Fruit fly (Drosophila melanogaster) whole organism, embryonic: ENCODE results near the gene Irp-1B.

ENCODE experiments used
- ATbp ChIP-seq: fragments of 200-800 bp; sonication (Bioruptor generic); optimal IDR thresholded peaks from 2 replicates; lab custom pipeline; 2017; ENCODE audit warnings: missing biosample characterization, mild to moderate bottlenecking, missing genetic modification characterization, missing genetic modification reagents
- Abd-B ChIP-seq: fragments of 200-800 bp; sonication (Bioruptor generic); optimal IDR thresholded peaks from 2 replicates; lab custom pipeline; 2018; ENCODE audit warnings: missing biosample characterization, mild to moderate bottlenecking, missing genetic modification characterization, moderate library complexity
- Adf1 ChIP-seq: fragments of 200-800 bp; sonication (Bioruptor generic); IDR thresholded peaks from 2 replicates; pipeline ENCODE4 v1.3.6; 2022; ENCODE audit warnings: missing biosample characterization, missing genetic modification characterization
- Atf3 ChIP-seq: fragments of 200-800 bp; sonication (Bioruptor generic); optimal IDR thresholded peaks from 3 replicates; lab custom pipeline; 2016; ENCODE audit warnings: missing biosample characterization, missing genetic modification characterization
- B-H1 ChIP-seq: fragments of 200-800 bp; sonication (Bioruptor generic); IDR thresholded peaks from 3 replicates; pipeline ENCODE4 v1.3.6; 2022; ENCODE audit warnings: missing biosample characterization, missing genetic modification characterization
- CG10147 ChIP-seq: fragments of 200-800 bp; sonication (Bioruptor generic); optimal IDR thresholded peaks from 2 replicates; lab custom pipeline; 2019; ENCODE audit warnings: missing biosample characterization, mild to moderate bottlenecking, missing genetic modification characterization, moderate library complexity
- CG10959 ChIP-seq: fragments of 200-800 bp; sonication (Bioruptor generic); IDR thresholded peaks from 2 replicates; pipeline ENCODE4 v1.3.6; 2022; ENCODE audit warnings: missing biosample characterization, missing genetic modification characterization
- CG11093 ChIP-seq: fragments of 200-800 bp; sonication (Bioruptor generic); IDR thresholded peaks from 3 replicates; pipeline ENCODE4 v1.3.6; 2022; ENCODE audit warnings: missing biosample characterization, missing genetic modification characterization
- CG12769 ChIP-seq: fragments of 200-800 bp; sonication (Bioruptor generic); optimal IDR thresholded peaks from 2 replicates; lab custom pipeline; 2019; ENCODE audit warnings: missing biosample characterization, mild to moderate bottlenecking, missing genetic modification characterization, moderate library complexity
- CG12942 ChIP-seq: fragments of 200-800 bp; sonication (Bioruptor generic); optimal IDR thresholded peaks from 3 replicates; lab custom pipeline; 2016; ENCODE audit warnings: missing biosample characterization, missing genetic modification characterization
- CG13296 ChIP-seq: fragments of 200-800 bp; sonication (Bioruptor generic); optimal IDR thresholded peaks from 3 replicates; lab custom pipeline; 2018; ENCODE audit warnings: missing biosample characterization, mild to moderate bottlenecking, missing genetic modification characterization
- CG13624 ChIP-seq: fragments of 200-800 bp; sonication (Bioruptor generic); optimal IDR thresholded peaks from 2 replicates; lab custom pipeline; 2016; ENCODE audit warnings: missing biosample characterization, missing genetic modification characterization
- CG13775 ChIP-seq: fragments of 200-800 bp; sonication (Bioruptor generic); optimal IDR thresholded peaks from 3 replicates; lab custom pipeline; 2017; ENCODE audit warnings: missing biosample characterization, mild to moderate bottlenecking, missing genetic modification characterization
- CG1529 ChIP-seq: fragments of 200-800 bp; sonication (Bioruptor generic); optimal IDR thresholded peaks from 3 replicates; lab custom pipeline; 2018; ENCODE audit warnings: missing biosample characterization, missing genetic modification characterization
- CG3281 ChIP-seq: fragments of 200-800 bp; sonication (Bioruptor generic); optimal IDR thresholded peaks from 3 replicates; lab custom pipeline; 2017; ENCODE audit warnings: missing biosample characterization, mild to moderate bottlenecking, missing genetic modification characterization
- CG33213 ChIP-seq: fragments of 200-800 bp; sonication (Bioruptor generic); optimal IDR thresholded peaks from 3 replicates; lab custom pipeline; 2016; ENCODE audit warnings: missing biosample characterization, missing genetic modification characterization
- CG4328 ChIP-seq: fragments of 200-800 bp; sonication (Bioruptor generic); optimal IDR thresholded peaks from 3 replicates; lab custom pipeline; 2017; ENCODE audit warnings: missing biosample characterization, missing genetic modification reagents, missing genetic modification characterization
- CG6654 ChIP-seq: fragments of 200-800 bp; sonication (Bioruptor generic); optimal IDR thresholded peaks from 2 replicates; lab custom pipeline; 2017; ENCODE audit warnings: missing biosample characterization, mild to moderate bottlenecking, missing genetic modification characterization
- CG7987 ChIP-seq: fragments of 200-800 bp; sonication (Bioruptor generic); optimal IDR thresholded peaks from 2 replicates; lab custom pipeline; 2018; ENCODE audit warnings: missing biosample characterization, mild to moderate bottlenecking, missing genetic modification characterization, moderate library complexity
- CG8290 ChIP-seq, 3 experiments: fragments of 200-800 bp; sonication (Bioruptor generic); optimal IDR thresholded peaks; 2 replicates each; lab custom pipeline; 2016 to 2019; ENCODE audit warnings: missing biosample characterization in 3 of 3, missing genetic modification characterization in 3 of 3, mild to moderate bottlenecking in 2 of 3, moderate library complexity in 1 of 3
- Dbx ChIP-seq: fragments of 200-800 bp; sonication (Bioruptor generic); IDR thresholded peaks from 3 replicates; pipeline ENCODE4 v1.3.6; 2022; ENCODE audit warnings: missing biosample characterization, missing genetic modification characterization
- Eip74EF ChIP-seq, 2 experiments: fragments of 200-800 bp in 1 of 2; fragments of >200 bp in 1 of 2; sonication (Bioruptor generic) in 1 of 2; optimal IDR thresholded peaks; 2 replicates each; lab custom pipeline; 2017 to 2019; ENCODE audit warnings: missing biosample characterization in 2 of 2, missing genetic modification characterization in 2 of 2, mild to moderate bottlenecking in 1 of 2, moderate library complexity in 1 of 2
- Hand ChIP-seq: fragments of 200-800 bp; sonication (Bioruptor generic); optimal IDR thresholded peaks from 2 replicates; lab custom pipeline; 2017; ENCODE audit warnings: mild to moderate bottlenecking, missing biosample characterization, missing genetic modification reagents, missing genetic modification characterization
- Hey ChIP-seq: fragments of 200-800 bp; sonication (Bioruptor generic); optimal IDR thresholded peaks from 3 replicates; lab custom pipeline; 2018; ENCODE audit warnings: missing biosample characterization, mild to moderate bottlenecking, missing genetic modification characterization
- Med ChIP-seq: fragments of 200-800 bp; sonication (Bioruptor generic); peaks from one replicate; lab custom pipeline; 2016; ENCODE audit warnings: missing biosample characterization, missing genetic modification characterization, mild to moderate bottlenecking, inconsistent platforms, moderate library complexity
- Meics ChIP-seq: fragments of 200-800 bp; sonication (Bioruptor generic); optimal IDR thresholded peaks from 2 replicates; lab custom pipeline; 2017; ENCODE audit warnings: missing biosample characterization, mild to moderate bottlenecking, missing genetic modification characterization
- Mes4 ChIP-seq: fragments of 200-800 bp; sonication (Bioruptor generic); optimal IDR thresholded peaks from 2 replicates; lab custom pipeline; 2016; ENCODE audit warnings: missing biosample characterization, missing genetic modification characterization
- NC2α ChIP-seq: fragments of 200-800 bp; sonication (Bioruptor generic); optimal IDR thresholded peaks from 2 replicates; lab custom pipeline; 2016; ENCODE audit warnings: missing biosample characterization, missing genetic modification characterization
- Oli ChIP-seq: fragments of 200-800 bp; sonication (Bioruptor generic); optimal IDR thresholded peaks from 2 replicates; lab custom pipeline; 2018; ENCODE audit warnings: missing biosample characterization, mild to moderate bottlenecking, missing genetic modification characterization, moderate library complexity
- Optix ChIP-seq: fragments of 200-800 bp; sonication (Bioruptor generic); IDR thresholded peaks from 3 replicates; pipeline ENCODE4 v1.3.6; 2022; ENCODE audit warnings: missing biosample characterization, missing genetic modification characterization
- PHDP ChIP-seq: fragments of 200-800 bp; sonication (Bioruptor generic); optimal IDR thresholded peaks from 3 replicates; lab custom pipeline; 2018; ENCODE audit warnings: missing biosample characterization, mild to moderate bottlenecking, missing genetic modification characterization, moderate library complexity
- Rfx ChIP-seq: fragments of 200-800 bp; sonication (Bioruptor generic); IDR thresholded peaks from 2 replicates; pipeline ENCODE4 v1.3.6; 2022; ENCODE audit warnings: missing biosample characterization, missing genetic modification characterization
- ato ChIP-seq: fragments of 200-800 bp; sonication (Bioruptor generic); IDR thresholded peaks from 2 replicates; pipeline ENCODE4 v1.3.6; 2022; ENCODE audit warnings: missing biosample characterization, missing genetic modification characterization; ENCODE audit not compliant: partially characterized antibody
- bab2 ChIP-seq: fragments of 200-800 bp; sonication (Bioruptor generic); optimal IDR thresholded peaks from 2 replicates; lab custom pipeline; 2016; ENCODE audit warnings: missing biosample characterization, missing genetic modification characterization
- bsh ChIP-seq, 2 experiments: fragments of 200-800 bp; sonication (Bioruptor generic); optimal IDR thresholded peaks; 2 replicates each; lab custom pipeline; 2017 to 2018; ENCODE audit warnings: mild to moderate bottlenecking in 2 of 2, missing biosample characterization in 2 of 2, missing genetic modification characterization in 2 of 2, moderate library complexity in 1 of 2
- chinmo ChIP-seq: fragments of 200-800 bp; sonication (Bioruptor generic); IDR thresholded peaks from 4 replicates; pipeline ENCODE4 v1.3.6; 2022; ENCODE audit warnings: missing biosample characterization, missing genetic modification characterization; ENCODE audit not compliant: partially characterized antibody
- cwo ChIP-seq: fragments of 200-800 bp; sonication (Bioruptor generic); optimal IDR thresholded peaks from 3 replicates; lab custom pipeline; 2017; ENCODE audit warnings: missing biosample characterization, missing genetic modification characterization, mild to moderate bottlenecking, moderate library complexity, missing genetic modification reagents
- fu2 ChIP-seq: fragments of 200-800 bp; sonication (Bioruptor generic); optimal IDR thresholded peaks from 2 replicates; lab custom pipeline; 2016; ENCODE audit warnings: missing biosample characterization, missing genetic modification characterization
- gfzf ChIP-seq: fragments of 200-800 bp; sonication (Bioruptor generic); optimal IDR thresholded peaks from 2 replicates; lab custom pipeline; 2016; ENCODE audit warnings: missing biosample characterization, mild to moderate bottlenecking, missing genetic modification characterization, moderate library complexity
- gro ChIP-seq: fragments of 200-800 bp; sonication (Bioruptor generic); optimal IDR thresholded peaks from 2 replicates; lab custom pipeline; 2016; ENCODE audit warnings: missing biosample characterization, missing genetic modification characterization
- jing ChIP-seq: fragments of 200-800 bp; sonication (Bioruptor generic); optimal IDR thresholded peaks from 2 replicates; lab custom pipeline; 2018; ENCODE audit warnings: missing biosample characterization, mild to moderate bottlenecking, missing genetic modification characterization
- kni ChIP-seq: fragments of 200-800 bp; sonication (Bioruptor generic); optimal IDR thresholded peaks from 3 replicates; lab custom pipeline; 2017; ENCODE audit warnings: mild to moderate bottlenecking, missing biosample characterization, missing genetic modification reagents, missing genetic modification characterization
- odd ChIP-seq: fragments of 200-800 bp; sonication (Bioruptor generic); optimal IDR thresholded peaks from 2 replicates; lab custom pipeline; 2017; ENCODE audit warnings: missing biosample characterization, mild to moderate bottlenecking, missing genetic modification characterization
- pan ChIP-seq, 4 experiments: fragments of >200 bp in 3 of 4; fragments of 200-800 bp in 1 of 4; sonication (Bioruptor generic) in 1 of 4; optimal IDR thresholded peaks in 3 of 4; IDR thresholded peaks in 1 of 4; 2 replicates each; pipeline versions ENCODE4 v1.3.6 to Lab custom; 2017 to 2022; ENCODE audit warnings: missing biosample characterization in 2 of 4, missing genetic modification characterization in 2 of 4, mixed read lengths in 1 of 4
- pfk ChIP-seq: fragments of 200-800 bp; sonication (Bioruptor generic); optimal IDR thresholded peaks from 2 replicates; lab custom pipeline; 2018; ENCODE audit warnings: missing biosample characterization, mild to moderate bottlenecking, missing genetic modification characterization, moderate library complexity
- scrt ChIP-seq: fragments of 200-800 bp; sonication (Bioruptor generic); optimal IDR thresholded peaks from 2 replicates; lab custom pipeline; 2018; ENCODE audit warnings: missing biosample characterization, mild to moderate bottlenecking, missing genetic modification characterization, moderate library complexity
- seq ChIP-seq: fragments of 200-800 bp; sonication (Bioruptor generic); IDR thresholded peaks from 2 replicates; pipeline ENCODE4 v1.3.6; 2022; ENCODE audit warnings: missing biosample characterization, missing genetic modification characterization
- sug ChIP-seq: fragments of 200-800 bp; optimal IDR thresholded peaks from 2 replicates; lab custom pipeline; 2019; ENCODE audit warnings: missing biosample characterization, mild to moderate bottlenecking, missing genetic modification characterization, moderate library complexity

Gene Irp-1B

dm6 chr3R:10390914-10391377, 21.7 kb downstream of the Irp-1B start (continued):
- TF ChIP-seq Optix (GFP tag; lab: Robert Waterston, UW) (no peak), seq (GFP tag; lab: Robert Waterston, UW) (no peak), CG13775 (GFP tag; lab: Kevin White, UChicago) (no peak), pfk (no peak), cwo (peak; percentile 98), Dbx (GFP tag; lab: Robert Waterston, UW) (peak; percentile 19; the same call in 1 of the 3 replicates), CG12942 (GFP tag; lab: Kevin White, UChicago) (no peak), gro (GFP tag; lab: Kevin White, UChicago) (peak; percentile 62), scrt (GFP tag; lab: Kevin White, UChicago) (peak; percentile 57), CG7987 (GFP tag; lab: Kevin White, UChicago) (peak; percentile 11), CG10147 (GFP tag; lab: Kevin White, UChicago) (peak; percentile 23), Oli (tag; lab: Kevin White, UChicago) (no peak), Hand (GFP tag; lab: Kevin White, UChicago) (peak; percentile 23), Meics (GFP tag; lab: Kevin White, UChicago) (peak; percentile 26), CG6654 (GFP tag; lab: Kevin White, UChicago) (no peak), Rfx (GFP tag; lab: Robert Waterston, UW) (peak; percentile 42; the same call in 1 of the 2 replicates), odd (GFP tag; lab: Kevin White, UChicago) (peak; percentile 15), CG13624 (GFP tag; lab: Kevin White, UChicago) (peak; percentile 12), CG4328 (peak; percentile 35), CG13296 (GFP tag; lab: Kevin White, UChicago) (peak; percentile 72), bab2 (peak; percentile 60), CG33213 (GFP tag; lab: Kevin White, UChicago) (peak; percentile 45), kni (no peak), sug (tag; lab: Kevin White, UChicago) (peak; percentile 69), Eip74EF (GFP tag; optimal IDR thresholded peaks at IDR 0.05; lab: Kevin White, UChicago) (peak in 1 of 2 experiments; percentile 21), NC2α (no peak), fu2 (GFP tag; lab: Kevin White, UChicago) (no peak), PHDP (tag; lab: Kevin White, UChicago) (peak; percentile 16), ATbp (peak; percentile 25)

- peak; percentile 71 for TF ChIP-seq CG12769 (tag; lab: Kevin White, UChicago)
- no peak for TF ChIP-seq pan (optimal IDR thresholded peaks at IDR 0.05; lab: Kevin White, UChicago)
- no peak for TF ChIP-seq pan (GFP tag; optimal IDR thresholded peaks at IDR 0.05 in 1 of 2, IDR thresholded peaks at IDR 0.05 in 1 of 2)
- TF ChIP-seq Atf3 = no peak
- TF ChIP-seq CG1529 (GFP tag; lab: Kevin White, UChicago) = no peak
- TF ChIP-seq ato (GFP tag; lab: Robert Waterston, UW) = peak; percentile 36; the same call in 1 of the 2 replicates
- TF ChIP-seq chinmo (GFP tag; lab: Robert Waterston, UW) = 0 out of 4 replicates have a peak, but pooled peaks have one; percentile 46
- TF ChIP-seq CG3281 (GFP tag; lab: Kevin White, UChicago) = no peak
- peak; percentile 38 for TF ChIP-seq gfzf
- TF ChIP-seq Adf1 = no peak
- no peak for TF ChIP-seq bsh (GFP tag; optimal IDR thresholded peaks at IDR 0.05; lab: Kevin White, UChicago)
- TF ChIP-seq Abd-B (GFP tag; lab: Kevin White, UChicago) = no peak
- no peak for TF ChIP-seq jing (GFP tag; lab: Kevin White, UChicago)
- no peak for TF ChIP-seq CG10959
- TF ChIP-seq CG11093 (GFP tag; lab: Robert Waterston, UW) = no peak
- TF ChIP-seq Hey (tag; lab: Kevin White, UChicago) = no peak
- TF ChIP-seq B-H1 (GFP tag; lab: Robert Waterston, UW) = no peak
- TF ChIP-seq Med (GFP tag; lab: Kevin White, UChicago) = peak; percentile 75
- no peak for TF ChIP-seq Mes4 (GFP tag; lab: Kevin White, UChicago)
- TF ChIP-seq cwo = peak; percentile 97
- no peak for TF ChIP-seq CG8290 (GFP tag; optimal IDR thresholded peaks at IDR 0.05; lab: Kevin White, UChicago)
- TF ChIP-seq CG8290 (tag; optimal IDR thresholded peaks at IDR 0.05; lab: Kevin White, UChicago) = peak in 1 of 2 experiments; percentile 1
Observed at dm6 chr3R:10389877-10390468, 22.7 kb downstream of the Irp-1B start.
